Worm (Caenorhabditis elegans) whole organism, L3 larva: ENCODE measurements around the gene Y45F10B.13.

ENCODE experiments used
- ZK546.5 ChIP-seq: sonication (generic microtip); optimal IDR thresholded peaks from 2 replicates; lab custom pipeline; 2017; ENCODE audit warnings: missing biosample characterization, missing genetic modification characterization
- ceh-28 ChIP-seq: fragments of 150-350 bp; optimal IDR thresholded peaks from 2 replicates; lab custom pipeline; 2014; ENCODE audit warnings: missing biosample characterization, missing genetic modification reagents, missing genetic modification characterization
- ceh-82 ChIP-seq: fragments of 150-350 bp; optimal IDR thresholded peaks from 2 replicates; lab custom pipeline; 2014; ENCODE audit warnings: missing biosample characterization, missing genetic modification characterization
- elt-2 ChIP-seq: sonication (generic microtip); optimal IDR thresholded peaks from 2 replicates; lab custom pipeline; 2016; ENCODE audit warnings: missing genetic modification reagents, mild to moderate bottlenecking, missing genetic modification characterization, missing compliant biosample characterization
- eor-1 ChIP-seq, 2 experiments: fragments of 150-350 bp; optimal IDR thresholded peaks; 2 replicates each; lab custom pipeline; 2014 to 2018; ENCODE audit warnings: missing biosample characterization in 2 of 2, missing genetic modification characterization in 2 of 2
- fkh-10 ChIP-seq: sonication (generic microtip); optimal IDR thresholded peaks from 2 replicates; lab custom pipeline; 2017; ENCODE audit warnings: missing biosample characterization, missing genetic modification reagents, missing genetic modification characterization
- hmg-11 ChIP-seq: sonication (generic microtip); optimal IDR thresholded peaks from 2 replicates; lab custom pipeline; 2016; ENCODE audit warnings: missing genetic modification characterization, missing compliant biosample characterization
- lin-15B ChIP-seq: fragments of 150-350 bp; optimal IDR thresholded peaks from 2 replicates; lab custom pipeline; 2014; ENCODE audit warnings: missing biosample characterization, missing genetic modification characterization
- mdl-1 ChIP-seq: fragments of 150-350 bp; optimal IDR thresholded peaks from 2 replicates; lab custom pipeline; 2014; ENCODE audit warnings: missing biosample characterization, missing genetic modification characterization
- nhr-28 ChIP-seq: fragments of 150-350 bp; optimal IDR thresholded peaks from 2 replicates; lab custom pipeline; 2014; ENCODE audit warnings: missing biosample characterization, missing genetic modification characterization
- nhr-43 ChIP-seq: sonication (generic microtip); optimal IDR thresholded peaks from 2 replicates; lab custom pipeline; 2016; ENCODE audit warnings: mild to moderate bottlenecking, missing genetic modification characterization, missing compliant biosample characterization; ENCODE audit not compliant: poor library complexity, severe bottlenecking
- nhr-77 ChIP-seq: fragments of 150-350 bp; optimal IDR thresholded peaks from 2 replicates; lab custom pipeline; 2014; ENCODE audit warnings: missing biosample characterization, missing genetic modification characterization
- pha-4 ChIP-seq: fragments of 150-350 bp; optimal IDR thresholded peaks from 2 replicates; lab custom pipeline; 2014; ENCODE audit warnings: missing biosample characterization, missing genetic modification reagents, missing genetic modification characterization
- tbx-2 ChIP-seq: sonication (generic microtip); optimal IDR thresholded peaks from 2 replicates; lab custom pipeline; 2016; ENCODE audit warnings: mild to moderate bottlenecking, missing genetic modification characterization, missing compliant biosample characterization
- unc-39 ChIP-seq: sonication (generic microtip); optimal IDR thresholded peaks from 4 replicates; lab custom pipeline; 2017; ENCODE audit warnings: missing biosample characterization, missing genetic modification characterization
- unc-62 ChIP-seq: fragments of 150-350 bp; sonication (generic microtip); optimal IDR thresholded peaks from 4 replicates; lab custom pipeline; 2014; ENCODE audit warnings: missing biosample characterization, missing genetic modification reagents, missing genetic modification characterization
- zag-1 ChIP-seq: fragments of 150-350 bp; optimal IDR thresholded peaks from 2 replicates; lab custom pipeline; 2014; ENCODE audit warnings: missing biosample characterization, missing genetic modification characterization

Y45F10B.13 gene

ce11 chrIV:13505662-13506061 lies 55.9 kb downstream of the Y45F10B.13 start, which contains the start of gene nlp-17:
Gene nlp-17 (minus strand): TSS chrIV:13505762.
- no peak for TF ChIP-seq mdl-1
- TF ChIP-seq elt-2, result no peak

- TF ChIP-seq unc-39 (no peak), nhr-77 (tag; lab: Kevin White, UChicago) (no peak), tbx-2 (tag; lab: Kevin White, UChicago) (no peak), lin-15B (tag; lab: Kevin White, UChicago) (no peak)
Observed at ce11 chrIV:13505144-13505543, 56.4 kb downstream of the Y45F10B.13 start, which contains the start of gene seld-1. Gene seld-1 (plus strand): TSS chrIV:13505444.

DNA sequence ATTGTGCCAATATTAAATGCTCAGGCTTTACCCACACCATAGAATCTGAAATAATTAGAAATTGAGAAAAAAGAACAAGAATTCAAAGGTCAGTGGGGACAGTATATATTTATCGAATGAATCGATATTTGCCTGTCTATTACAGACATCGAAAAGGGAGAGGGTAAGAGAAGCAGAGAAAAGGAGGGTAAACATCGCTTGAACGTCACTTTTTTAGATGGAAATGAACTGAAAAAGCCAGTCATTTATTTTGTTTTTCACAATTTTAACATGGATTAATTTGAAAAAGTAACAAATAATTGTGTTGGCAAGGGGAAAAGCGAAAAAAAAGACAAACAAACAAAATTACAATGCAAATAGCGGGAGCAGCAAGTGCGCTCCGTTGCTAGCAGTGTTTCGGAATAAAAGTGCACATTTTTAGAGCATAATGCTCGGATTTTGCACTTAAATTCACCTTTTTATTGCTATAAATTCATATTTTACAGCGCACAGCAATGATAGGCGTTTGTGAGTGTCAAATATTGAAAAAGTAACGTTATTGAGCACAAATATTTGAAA lies 58.6 kb downstream of the Y45F10B.13 start, which contains the start of gene tbc-9:
Gene tbc-9, minus strand, starts transcription at position 51 of the 558 bp plus-strand sequence.
- no peak for TF ChIP-seq ZK546.5 (tag; lab: Kevin White, UChicago)
- no peak for TF ChIP-seq zag-1 (tag; lab: Kevin White, UChicago)
- TF ChIP-seq pha-4 (tag; lab: Kevin White, UChicago), result peak; percentile 60
- TF ChIP-seq hmg-11 (tag; lab: Kevin White, UChicago), result peak; percentile 9
- TF ChIP-seq nhr-28 (tag; lab: Kevin White, UChicago), result no peak
- TF ChIP-seq unc-62 (GFP tag; lab: Kevin White, UChicago), result no peak
- TF ChIP-seq elt-2, result peak; percentile 6
- no peak for TF ChIP-seq eor-1 (tag; optimal IDR thresholded peaks at IDR 0.05; lab: Kevin White, UChicago)
- TF ChIP-seq fkh-10 (GFP tag; lab: Kevin White, UChicago), result no peak
- TF ChIP-seq nhr-43, result no peak
- TF ChIP-seq ceh-28 (tag; lab: Kevin White, UChicago), result peak; percentile 30
- TF ChIP-seq lin-15B (tag; lab: Kevin White, UChicago), result peak; percentile 6
- TF ChIP-seq ceh-82 (tag; lab: Kevin White, UChicago), result no peak
